Worm (Caenorhabditis elegans): ENCODE data around the gene mrpl-36.

Gene mrpl-36

DNA sequence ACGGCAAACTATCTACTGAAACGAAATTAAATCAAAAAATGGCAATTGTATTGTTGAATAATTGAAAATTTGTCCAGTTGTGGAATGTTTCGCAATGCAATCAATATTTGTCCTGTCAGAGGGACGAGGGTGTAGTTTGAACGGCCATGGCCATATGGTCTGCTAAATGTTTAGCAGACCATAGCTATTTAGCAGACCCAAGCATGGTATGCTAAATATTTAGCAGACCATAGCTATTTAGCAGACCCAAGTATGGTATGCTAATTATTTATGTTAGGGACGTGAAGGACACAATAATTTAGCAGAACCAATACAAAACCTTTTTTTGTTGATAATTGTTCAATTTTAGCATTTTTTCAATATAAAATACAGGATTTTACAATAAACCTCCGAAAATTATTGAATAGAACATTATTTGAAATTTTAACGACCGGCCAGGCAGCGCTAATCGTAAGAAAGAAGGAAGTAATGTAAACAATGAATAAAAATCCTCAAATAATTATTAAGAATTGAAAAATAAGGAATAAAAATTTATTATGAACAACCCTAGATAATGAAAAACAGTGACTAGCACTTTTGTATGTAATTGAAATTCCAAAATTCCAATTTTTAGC is 42.8 kb downstream of the mrpl-36 start, which contains the start of gene riok-3:
TSS of gene riok-3 (minus strand) at position 15 of the 614 bp plus-strand sequence.
- TF ChIP-seq ham-2 (GFP tag; optimal IDR thresholded peaks at IDR 0.05) (peak; percentile 29), nhr-2 (tag; optimal IDR thresholded peaks at IDR 0.05) (peak; percentile 55), ceh-43 (GFP tag; optimal IDR thresholded peaks at IDR 0.05) (no peak), mls-2 (tag; optimal IDR thresholded peaks at IDR 0.05) (no peak), unc-39 (tag; optimal IDR thresholded peaks at IDR 0.05) (no peak), bed-3 (GFP tag; optimal IDR thresholded peaks at IDR 0.05) (no peak), M03D4.4 (tag; optimal IDR thresholded peaks at IDR 0.05) (no peak)

ce11 chrIII:9802045-9802444 is 45.9 kb downstream of the mrpl-36 start:
- TF ChIP-seq pha-4 (tag; optimal IDR thresholded peaks at IDR 0.05) (no peak), mls-2 (tag; optimal IDR thresholded peaks at IDR 0.05) (no peak), ceh-43 (GFP tag; optimal IDR thresholded peaks at IDR 0.05) (no peak), ceh-39 (tag; optimal IDR thresholded peaks at IDR 0.05) (no peak), unc-39 (tag; optimal IDR thresholded peaks at IDR 0.05) (no peak), ham-2 (GFP tag; optimal IDR thresholded peaks at IDR 0.05) (no peak), flh-1 (GFP tag; optimal IDR thresholded peaks at IDR 0.05) (no peak), ztf-11 (tag; optimal IDR thresholded peaks at IDR 0.05) (no peak), snpc-4 (tag; optimal IDR thresholded peaks at IDR 0.05) (no peak), cnd-1 (tag; optimal IDR thresholded peaks at IDR 0.05) (no peak), hlh-1 (tag; optimal IDR thresholded peaks at IDR 0.05) (no peak)

DNA sequence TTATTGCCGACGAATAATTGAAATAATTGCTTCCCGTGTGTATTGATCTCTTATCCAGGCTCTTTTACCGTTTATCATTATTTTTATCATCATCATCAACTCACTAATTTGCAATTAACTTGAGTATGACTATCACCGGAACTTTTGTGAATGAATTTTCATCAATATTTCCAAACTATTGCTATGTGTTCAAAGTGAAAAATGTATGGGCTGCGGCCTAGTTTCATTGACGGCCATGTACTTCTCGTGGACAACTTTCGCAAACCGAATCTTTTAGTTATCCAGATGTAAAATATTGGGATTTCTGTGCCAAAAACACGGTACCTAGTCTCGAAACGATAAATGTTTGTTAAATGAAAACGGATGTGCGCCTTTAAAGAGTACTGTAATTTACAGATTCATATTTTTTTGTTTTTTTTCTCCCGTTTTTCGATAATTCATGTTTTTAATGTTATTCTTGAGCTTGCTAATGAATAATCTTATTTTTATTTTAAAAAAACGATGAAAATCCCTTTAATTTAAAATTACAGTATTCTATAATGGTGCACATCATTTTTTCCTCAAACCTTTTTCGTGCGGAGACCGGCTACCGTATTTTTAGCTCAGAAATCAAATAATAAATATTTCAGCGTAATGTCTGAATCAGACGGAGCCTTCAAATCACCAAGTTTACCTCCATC is 49.3 kb downstream of the mrpl-36 start, which contains the start of gene ZK632.2:
TSS of gene ZK632.2 (plus strand) at position 630 of the 680 bp plus-strand sequence.
- TF ChIP-seq mab-5 (tag; optimal IDR thresholded peaks at IDR 0.05) (no peak), M03D4.4 (tag; optimal IDR thresholded peaks at IDR 0.05) (no peak), nhr-237 (tag; optimal IDR thresholded peaks at IDR 0.05) (no peak), nhr-76 (tag; optimal IDR thresholded peaks at IDR 0.05) (no peak), nhr-12 (tag; optimal IDR thresholded peaks at IDR 0.05) (no peak), cnd-1 (tag; optimal IDR thresholded peaks at IDR 0.05) (no peak), ceh-39 (tag; optimal IDR thresholded peaks at IDR 0.05) (no peak), tbx-8 (GFP tag; optimal IDR thresholded peaks at IDR 0.05) (no peak), unc-62 (GFP tag; optimal IDR thresholded peaks at IDR 0.05) (no peak), drap-1 (GFP tag; optimal IDR thresholded peaks at IDR 0.05) (no peak), nhr-2 (tag; optimal IDR thresholded peaks at IDR 0.05) (no peak), flh-1 (GFP tag; optimal IDR thresholded peaks at IDR 0.05) (no peak), ceh-43 (GFP tag; optimal IDR thresholded peaks at IDR 0.05) (no peak), ces-1 (GFP tag; optimal IDR thresholded peaks at IDR 0.05) (no peak), zip-8 (tag; optimal IDR thresholded peaks at IDR 0.05) (no peak), blmp-1 (tag; optimal IDR thresholded peaks at IDR 0.05) (no peak), mep-1 (tag; optimal IDR thresholded peaks at IDR 0.05) (no peak), unc-120 (tag; optimal IDR thresholded peaks at IDR 0.05; ENCODE audit: poor library complexity, severe bottlenecking) (no peak), sptf-1 (tag; optimal IDR thresholded peaks at IDR 0.05) (no peak)

All from whole organism, mixed stage, embryonic.